Fruit fly (Drosophila melanogaster) whole organism, wandering third instar larva: ENCODE measurements around the gene CG3191.

ENCODE experiments used
- Hnf4 ChIP-seq: fragments of 200-800 bp; sonication (Bioruptor generic); optimal IDR thresholded peaks from 2 replicates; lab custom pipeline; 2016; ENCODE audit warnings: missing biosample characterization, mild to moderate bottlenecking, missing genetic modification characterization
- Myc ChIP-seq: fragments of >200 bp; optimal IDR thresholded peaks from 2 replicates; lab custom pipeline; 2017
- OdsH ChIP-seq: fragments of 200-800 bp; sonication (Bioruptor generic); optimal IDR thresholded peaks from 2 replicates; lab custom pipeline; 2016; ENCODE audit warnings: missing biosample characterization, mild to moderate bottlenecking, missing genetic modification characterization
- dsf ChIP-seq: sonication (Bioruptor generic); optimal IDR thresholded peaks from 2 replicates; lab custom pipeline; 2016; ENCODE audit warnings: missing biosample characterization, missing genetic modification characterization, borderline replicate concordance
- fru ChIP-seq: fragments of 200-800 bp; sonication (Bioruptor generic); optimal IDR thresholded peaks from 3 replicates; lab custom pipeline; 2016; ENCODE audit warnings: missing biosample characterization, mild to moderate bottlenecking, missing genetic modification characterization
- h ChIP-seq: fragments of 200-800 bp; sonication (Bioruptor generic); optimal IDR thresholded peaks from 3 replicates; lab custom pipeline; 2016; ENCODE audit warnings: missing biosample characterization, mild to moderate bottlenecking, missing genetic modification characterization
- lola ChIP-seq: fragments of >200 bp; optimal IDR thresholded peaks from 2 replicates; lab custom pipeline; 2017; ENCODE audit warnings: missing biosample characterization, missing genetic modification characterization
- usp ChIP-seq: fragments of >200 bp; optimal IDR thresholded peaks from 2 replicates; lab custom pipeline; 2017; ENCODE audit warnings: missing biosample characterization, missing genetic modification characterization

DNA sequence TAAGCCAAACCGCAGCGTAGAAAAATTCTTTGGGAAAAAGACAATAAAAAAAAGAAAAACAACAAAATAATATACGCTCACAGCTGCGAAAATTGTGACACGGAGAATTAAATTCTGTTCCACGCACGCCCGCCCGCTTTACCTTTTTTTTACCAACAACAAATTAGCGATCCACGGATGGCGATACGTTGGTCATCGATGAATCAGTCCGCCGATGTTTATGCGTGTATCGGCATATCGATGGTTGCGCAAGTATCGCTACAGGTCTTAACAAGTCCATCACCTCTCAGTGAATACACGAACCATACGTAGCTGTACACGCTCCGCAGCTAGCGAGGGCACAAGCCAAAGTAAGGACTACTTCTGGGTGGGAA is 18.8 kb upstream of the CG3191 start, which contains the start of gene CG2924:
- peak; percentile 20 for TF ChIP-seq dsf
- peak; percentile 85 for TF ChIP-seq Hnf4 (GFP tag; lab: Kevin White, UChicago)
- TF ChIP-seq usp (GFP tag; lab: Kevin White, UChicago) = no peak
- no peak for TF ChIP-seq Myc (lab: Kevin White, UChicago)
- TF ChIP-seq h (GFP tag; lab: Kevin White, UChicago) = peak; percentile 74
- TF ChIP-seq fru (GFP tag; lab: Kevin White, UChicago) = peak; percentile 58
- no peak for TF ChIP-seq lola
- TF ChIP-seq OdsH (GFP tag; lab: Kevin White, UChicago) = peak; percentile 18
